Worm (Caenorhabditis elegans): ENCODE measurements around the gene tbx-32.

ce11 chrX:1682558-1682957 is 27.3 kb downstream of the tbx-32 start, which contains the start of gene meg-4:
- TF ChIP-seq ztf-11 (tag; optimal IDR thresholded peaks at IDR 0.05), result no peak
- TF ChIP-seq dpl-1 (GFP tag; optimal IDR thresholded peaks at IDR 0.05), result no peak
- TF ChIP-seq nhr-77 (tag; optimal IDR thresholded peaks at IDR 0.05), result no peak
- TF ChIP-seq nhr-20 (tag; optimal IDR thresholded peaks at IDR 0.05), result no peak
- TF ChIP-seq nhr-11 (tag; optimal IDR thresholded peaks at IDR 0.05), result no peak
- no peak for TF ChIP-seq fos-1 (tag; optimal IDR thresholded peaks at IDR 0.05)
- no peak for TF ChIP-seq lsy-2 (tag; optimal IDR thresholded peaks at IDR 0.05)
- no peak for TF ChIP-seq unc-130 (tag; optimal IDR thresholded peaks at IDR 0.05)
- no peak for TF ChIP-seq ama-1 (optimal IDR thresholded peaks at IDR 0.05)
- no peak for TF ChIP-seq nhr-71 (tag; optimal IDR thresholded peaks at IDR 0.05)
- no peak for TF ChIP-seq mdl-1 (tag; optimal IDR thresholded peaks at IDR 0.05)
- TF ChIP-seq aha-1 (tag; optimal IDR thresholded peaks at IDR 0.05), result no peak

Data from whole organism, L1 larva.